Worm (Caenorhabditis elegans) whole organism, young adult: ENCODE results near the gene cest-28.

Source experiments
- K11D2.4 ChIP-seq: fragments of 200-800 bp; sonication (Bioruptor generic); IDR thresholded peaks from 2 replicates; pipeline ENCODE4 v1.3.6; 2022; ENCODE audit warnings: missing genetic modification reagents, missing genetic modification characterization, missing compliant biosample characterization
- ceh-40 ChIP-seq: fragments of 200-800 bp; sonication (Bioruptor generic); IDR thresholded peaks from 2 replicates; pipeline ENCODE4 v1.3.6; 2022; ENCODE audit warnings: missing genetic modification characterization, missing compliant biosample characterization
- gei-17 ChIP-seq: fragments of 200-800 bp; sonication (Bioruptor generic); optimal IDR thresholded peaks from 2 replicates; lab custom pipeline; 2018; ENCODE audit warnings: mild to moderate bottlenecking, missing genetic modification characterization, missing compliant biosample characterization
- hlh-26 ChIP-seq: fragments of 200-800 bp; sonication (Bioruptor generic); conservative IDR thresholded peaks from 2 replicates; pipeline ENCODE4 v1.3.6; 2022; ENCODE audit warnings: missing genetic modification reagents, missing genetic modification characterization, missing compliant biosample characterization
- hsf-1 ChIP-seq: fragments of 200-800 bp; sonication (Bioruptor generic); IDR thresholded peaks from 2 replicates; pipeline ENCODE4 v1.3.6; 2022; ENCODE audit warnings: missing genetic modification reagents, missing genetic modification characterization, missing compliant biosample characterization

DNA sequence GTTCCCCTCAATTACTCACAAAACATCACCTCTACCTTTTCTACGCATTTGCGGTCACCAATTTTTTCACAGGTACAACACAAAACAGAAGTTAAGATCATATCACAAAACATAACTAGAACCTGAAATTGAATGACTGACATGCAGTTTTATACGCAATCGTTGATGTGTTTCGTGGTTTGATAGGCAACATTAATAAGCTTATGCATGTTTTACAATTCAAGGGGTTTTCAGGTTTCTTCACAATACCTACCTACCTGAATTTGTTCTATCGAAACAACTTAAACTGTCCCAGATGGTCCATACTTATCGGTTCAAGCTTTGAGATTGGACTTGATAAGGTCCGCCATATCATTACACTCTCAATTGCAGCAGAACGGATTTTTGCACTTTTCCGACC, 19.1 kb upstream of the cest-28 start:
- TF ChIP-seq hlh-26 (GFP tag; lab: Robert Waterston, UW) (no peak), K11D2.4 (GFP tag; lab: Robert Waterston, UW) (no peak), hsf-1 (GFP tag; lab: Robert Waterston, UW) (no peak), ceh-40 (no peak), gei-17 (GFP tag; lab: Kevin White, UChicago) (no peak)
